Worm (Caenorhabditis elegans): ENCODE data around the gene ifta-1.

ifta-1 gene

DNA sequence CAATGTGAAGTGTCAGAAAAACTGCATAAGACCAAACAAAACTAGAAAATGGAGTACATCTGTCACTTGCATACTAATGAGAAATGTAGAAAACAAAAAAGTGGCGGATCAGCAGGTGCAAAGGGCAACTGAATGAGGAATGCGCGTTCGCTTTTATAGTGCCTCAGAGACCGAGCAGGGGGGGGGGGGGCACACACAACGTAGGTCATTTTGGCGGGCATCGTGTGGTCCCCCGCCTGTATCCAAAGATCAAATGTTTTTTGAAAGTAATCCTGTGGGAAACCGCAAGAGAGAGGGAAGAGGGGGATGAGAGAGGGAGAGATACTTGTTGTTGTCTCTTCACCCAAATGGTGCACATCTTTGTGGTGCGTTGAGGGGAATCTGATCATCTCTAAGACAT is 34.2 kb downstream of the ifta-1 start:
- TF ChIP-seq lin-35 (GFP tag; optimal IDR thresholded peaks at IDR 0.05): no peak
- TF ChIP-seq efl-1 (optimal IDR thresholded peaks at IDR 0.05): no peak
- peak in 1 of 2 experiments; percentile 56 for TF ChIP-seq efl-1 (GFP tag; optimal IDR thresholded peaks at IDR 0.05 in 1 of 2)
- TF ChIP-seq vab-15 (tag; optimal IDR thresholded peaks at IDR 0.05): no peak
- TF ChIP-seq irx-1 (tag; optimal IDR thresholded peaks at IDR 0.05): no peak
- TF ChIP-seq nhr-76 (tag; optimal IDR thresholded peaks at IDR 0.05): no peak
- TF ChIP-seq tbx-2 (tag; optimal IDR thresholded peaks at IDR 0.05): no peak
- TF ChIP-seq nhr-71 (tag; optimal IDR thresholded peaks at IDR 0.05): no peak
- TF ChIP-seq ztf-4 (tag; optimal IDR thresholded peaks at IDR 0.05): no peak
- TF ChIP-seq fkh-10 (GFP tag; optimal IDR thresholded peaks at IDR 0.05): no peak
- peak; percentile 32 for TF ChIP-seq nhr-85 (tag)
- no peak for TF ChIP-seq efl-3 (GFP tag; optimal IDR thresholded peaks at IDR 0.05)

- TF ChIP-seq unc-86 (tag; optimal IDR thresholded peaks at IDR 0.05): no peak
- TF ChIP-seq jun-1 (tag; optimal IDR thresholded peaks at IDR 0.05): peak; percentile 9
- TF ChIP-seq nhr-20 (tag; optimal IDR thresholded peaks at IDR 0.05): peak; percentile 6
- TF ChIP-seq snu-23 (GFP tag; optimal IDR thresholded peaks at IDR 0.05): peak; percentile 4
- TF ChIP-seq unc-130 (tag; optimal IDR thresholded peaks at IDR 0.05): no peak
- peak; percentile 17 for TF ChIP-seq nhr-71 (tag; optimal IDR thresholded peaks at IDR 0.05)
- TF ChIP-seq mef-2 (tag; optimal IDR thresholded peaks at IDR 0.05): no peak
- no peak for TF ChIP-seq dsc-1 (tag; optimal IDR thresholded peaks at IDR 0.05)
- TF ChIP-seq fkh-8 (tag; optimal IDR thresholded peaks at IDR 0.05): peak; percentile 28
- TF ChIP-seq nhr-85 (tag): peak; percentile 81
- TF ChIP-seq lin-14 (GFP tag; optimal IDR thresholded peaks at IDR 0.05): peak; percentile 55
- no peak for TF ChIP-seq swsn-7 (tag; optimal IDR thresholded peaks at IDR 0.05)
- TF ChIP-seq tlp-1 (tag; optimal IDR thresholded peaks at IDR 0.05): no peak
- TF ChIP-seq dpl-1 (GFP tag; optimal IDR thresholded peaks at IDR 0.05): peak in 1 of 3 experiments; percentile 1
- peak; percentile 20 for TF ChIP-seq blmp-1 (tag; optimal IDR thresholded peaks at IDR 0.05)
- TF ChIP-seq zip-4 (GFP tag; optimal IDR thresholded peaks at IDR 0.05): peak; percentile 24
- no peak for TF ChIP-seq efl-1 (optimal IDR thresholded peaks at IDR 0.05)
- peak in 1 of 2 experiments; percentile 2 for TF ChIP-seq efl-1 (GFP tag; optimal IDR thresholded peaks at IDR 0.05 in 1 of 2)
Measured at ce11 chrX:5517844-5518243, 34.7 kb downstream of the ifta-1 start.

DNA sequence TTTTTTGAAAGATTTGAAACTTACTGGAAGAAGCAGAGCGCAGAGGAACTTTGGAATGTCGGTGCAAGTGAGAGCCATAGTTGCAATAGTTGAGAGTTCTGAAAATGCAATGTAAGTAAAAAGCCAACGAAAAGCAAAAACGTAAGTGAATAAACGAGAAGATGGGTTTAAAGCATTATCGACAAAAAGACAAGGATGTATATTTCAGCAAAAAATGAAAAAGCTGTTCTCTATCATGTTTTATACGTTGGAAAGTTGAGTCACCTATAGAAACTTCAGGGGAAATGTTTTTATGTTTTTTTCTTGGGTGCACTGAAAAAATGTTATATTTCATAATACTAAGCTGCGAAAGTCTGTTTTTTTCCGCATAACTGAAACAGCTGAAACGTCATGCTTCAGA is 35.5 kb downstream of the ifta-1 start, which contains the start of gene T23F2.5:
Gene T23F2.5, minus strand, starts transcription at position 101 of the 400 bp plus-strand sequence.
- TF ChIP-seq fkh-8 (tag; optimal IDR thresholded peaks at IDR 0.05) (peak; percentile 13), zag-1 (tag; optimal IDR thresholded peaks at IDR 0.05) (no peak), efl-3 (GFP tag; optimal IDR thresholded peaks at IDR 0.05) (no peak), grh-1 (GFP tag; IDR thresholded peaks at IDR 0.05) (no peak), mab-9 (GFP tag; IDR thresholded peaks at IDR 0.05) (no peak), egl-27 (tag; optimal IDR thresholded peaks at IDR 0.05) (no peak), lin-39 (tag; optimal IDR thresholded peaks at IDR 0.05) (no peak), efl-1 (optimal IDR thresholded peaks at IDR 0.05) (no peak), efl-1 (GFP tag; optimal IDR thresholded peaks at IDR 0.05 in 1 of 2) (peak in 1 of 2 experiments; percentile 56)

DNA sequence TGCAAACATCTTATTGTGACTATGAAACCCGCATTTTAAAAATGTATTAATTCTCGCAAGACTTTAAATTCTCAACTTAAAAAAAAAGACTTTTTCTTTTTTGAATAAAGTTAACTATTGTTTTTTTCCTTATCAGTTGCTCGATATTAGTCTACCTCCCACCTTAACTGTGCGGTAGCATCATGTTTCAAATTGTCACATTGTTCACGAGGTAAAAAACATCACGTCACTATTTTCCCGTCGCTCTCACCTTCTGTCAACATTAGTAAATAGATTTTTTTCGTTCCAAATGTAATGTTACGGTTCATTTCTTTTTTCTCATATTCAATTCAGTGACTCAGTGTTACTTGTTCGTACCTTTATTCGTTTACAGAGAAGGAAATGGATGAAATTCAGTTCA is 36.2 kb downstream of the ifta-1 start:
- TF ChIP-seq Y116A8C.19 (tag; optimal IDR thresholded peaks at IDR 0.05; ENCODE audit: borderline replicate concordance) (no peak), nhr-20 (tag; optimal IDR thresholded peaks at IDR 0.05) (peak; percentile 29), fos-1 (tag; optimal IDR thresholded peaks at IDR 0.05) (no peak), nhr-71 (tag; optimal IDR thresholded peaks at IDR 0.05) (peak; percentile 13), ceh-63 (GFP tag; optimal IDR thresholded peaks at IDR 0.05) (no peak), ztf-11 (tag; optimal IDR thresholded peaks at IDR 0.05) (no peak), lin-14 (GFP tag; optimal IDR thresholded peaks at IDR 0.05) (peak; percentile 27), nhr-47 (tag; optimal IDR thresholded peaks at IDR 0.05) (no peak), nhr-85 (tag) (peak; percentile 67), C16A3.4 (tag; optimal IDR thresholded peaks at IDR 0.05) (no peak)

Measured in whole organism, L1 larva.